Fruit fly (Drosophila melanogaster): ENCODE results near the gene CG43739.
A peak's percentile ranks its signal among the peaks of the same experiment; 100 is the strongest.

The CG43739 gene

DNA sequence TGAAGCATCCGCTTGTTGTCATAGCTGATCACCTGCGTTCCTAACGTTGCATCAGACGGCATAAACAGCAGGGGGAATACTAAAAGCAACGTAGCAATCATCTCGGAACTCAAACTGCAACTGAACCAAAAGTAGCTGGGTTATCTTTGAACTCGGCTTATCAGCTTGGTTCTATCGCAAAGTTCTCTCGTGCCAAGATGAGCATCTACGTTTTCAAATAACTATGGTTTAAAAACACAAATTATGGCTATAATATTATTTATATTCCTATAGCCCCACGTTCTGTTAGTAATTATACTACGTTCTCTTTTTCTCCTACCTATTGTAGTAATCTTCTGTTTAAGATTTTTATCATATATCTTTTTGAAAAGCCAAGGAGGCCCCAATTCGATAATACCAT is 60.9 kb downstream of the CG43739 start, which contains the start of gene CG14400:
Gene CG14400 (minus strand): TSS at position 101 of the 400 bp plus-strand sequence.
- TF ChIP-seq OdsH (GFP tag; optimal IDR thresholded peaks at IDR 0.05), result no peak
- no peak for TF ChIP-seq CG1621 (tag; optimal IDR thresholded peaks at IDR 0.05)
- TF ChIP-seq Hr4 (GFP tag; optimal IDR thresholded peaks at IDR 0.05), result no peak
- no peak for TF ChIP-seq spab (GFP tag; optimal IDR thresholded peaks at IDR 0.05)
- no peak for TF ChIP-seq svp (GFP tag)
- TF ChIP-seq Sox15 (GFP tag; optimal IDR thresholded peaks at IDR 0.05), result no peak
- no peak for TF ChIP-seq Eip75B (GFP tag; optimal IDR thresholded peaks at IDR 0.05)
- no peak for TF ChIP-seq Eip93F (GFP tag; optimal IDR thresholded peaks at IDR 0.05)
- TF ChIP-seq Hr38 (GFP tag; optimal IDR thresholded peaks at IDR 0.05), result no peak
- TF ChIP-seq Ets96B (tag; optimal IDR thresholded peaks at IDR 0.05), result no peak
- no peak for TF ChIP-seq CG11902 (GFP tag; optimal IDR thresholded peaks at IDR 0.05)
- no peak for TF ChIP-seq Sox102F (GFP tag; optimal IDR thresholded peaks at IDR 0.05)
- no peak for TF ChIP-seq CG7368 (GFP tag; optimal IDR thresholded peaks at IDR 0.05)
- no peak for TF ChIP-seq CG11762 (GFP tag; optimal IDR thresholded peaks at IDR 0.05; ENCODE audit: insufficient read depth)
- no peak for TF ChIP-seq CG8632 (GFP tag; optimal IDR thresholded peaks at IDR 0.05)
- no peak for TF ChIP-seq CG16779 (tag; optimal IDR thresholded peaks at IDR 0.05)
- TF ChIP-seq dac (GFP tag; optimal IDR thresholded peaks at IDR 0.05), result no peak
- TF ChIP-seq CG10669 (GFP tag; optimal IDR thresholded peaks at IDR 0.05), result no peak
- TF ChIP-seq topi (GFP tag; optimal IDR thresholded peaks at IDR 0.05), result no peak
- no peak for TF ChIP-seq CG6854 (GFP tag; optimal IDR thresholded peaks at IDR 0.05)

dm6 chr2L:20852092-20852628 is 66.6 kb downstream of the CG43739 start, which contains the start of gene twit:
twit (plus strand) TSS chr2L:20852578.
- no peak for TF ChIP-seq CG7368 (GFP tag; optimal IDR thresholded peaks at IDR 0.05)
- TF ChIP-seq Sox15 (GFP tag; optimal IDR thresholded peaks at IDR 0.05), result no peak
- TF ChIP-seq acj6 (GFP tag; optimal IDR thresholded peaks at IDR 0.05), result no peak
- no peak for TF ChIP-seq dac (GFP tag; optimal IDR thresholded peaks at IDR 0.05)
- TF ChIP-seq OdsH (GFP tag; optimal IDR thresholded peaks at IDR 0.05), result no peak
- TF ChIP-seq fd59A (GFP tag; optimal IDR thresholded peaks at IDR 0.05), result no peak
- TF ChIP-seq Ets96B (tag; optimal IDR thresholded peaks at IDR 0.05), result no peak
- no peak for TF ChIP-seq CG11294 (GFP tag; IDR thresholded peaks at IDR 0.05)
- no peak for TF ChIP-seq CG16779 (tag; optimal IDR thresholded peaks at IDR 0.05)
- no peak for TF ChIP-seq fd85E (GFP tag; optimal IDR thresholded peaks at IDR 0.05)
- no peak for TF ChIP-seq lz (GFP tag; optimal IDR thresholded peaks at IDR 0.05)
- TF ChIP-seq Eip78C (GFP tag), result no peak
- TF ChIP-seq CG6163 (GFP tag; IDR thresholded peaks at IDR 0.05), result no peak
- no peak for TF ChIP-seq fkh (GFP tag; optimal IDR thresholded peaks at IDR 0.05)
- TF ChIP-seq Sox14 (GFP tag; optimal IDR thresholded peaks at IDR 0.05), result no peak
- no peak for TF ChIP-seq CG10669 (GFP tag; optimal IDR thresholded peaks at IDR 0.05)
- TF ChIP-seq CG4318 (GFP tag; optimal IDR thresholded peaks at IDR 0.05), result no peak
- no peak for TF ChIP-seq spab (GFP tag; optimal IDR thresholded peaks at IDR 0.05)

- TF ChIP-seq fd59A (GFP tag; optimal IDR thresholded peaks at IDR 0.05) (no peak), Eip78C (GFP tag) (peak; percentile 14)
Observed at dm6 chr2L:20851592-20851991, 67.1 kb downstream of the CG43739 start.

- TF ChIP-seq Sox14 (GFP tag; optimal IDR thresholded peaks at IDR 0.05) (no peak), CG6854 (GFP tag; optimal IDR thresholded peaks at IDR 0.05) (no peak)
Observed at dm6 chr2L:20849000-20849399, 69.7 kb downstream of the CG43739 start, which contains the start of gene CG14402. CG14402 (plus strand) TSS chr2L:20849300.

DNA sequence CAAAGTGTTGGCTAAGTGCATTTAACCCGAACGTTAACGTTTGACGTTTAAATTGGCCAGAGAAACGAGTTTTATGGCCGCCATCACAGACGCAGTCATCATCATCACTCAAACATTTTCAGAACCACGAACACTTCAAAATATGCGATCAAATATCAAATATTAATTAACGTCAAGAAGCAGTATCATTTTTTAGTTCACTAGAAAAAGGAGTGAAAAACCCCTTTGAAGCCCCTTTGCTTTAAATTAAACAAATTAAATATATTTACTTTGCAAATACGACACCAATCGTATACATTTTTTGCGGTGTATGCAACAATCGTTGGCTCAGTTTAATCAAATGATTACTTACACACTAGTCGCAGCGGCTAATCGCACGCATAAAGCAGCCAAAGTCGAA is 74.3 kb downstream of the CG43739 start:
- TF ChIP-seq dac (GFP tag; optimal IDR thresholded peaks at IDR 0.05) (no peak), CG4318 (GFP tag; optimal IDR thresholded peaks at IDR 0.05) (peak; percentile 28), net (GFP tag; optimal IDR thresholded peaks at IDR 0.05) (peak; percentile 4), achi (GFP tag; optimal IDR thresholded peaks at IDR 0.05) (peak; percentile 15), lz (GFP tag; optimal IDR thresholded peaks at IDR 0.05) (no peak), Blimp-1 (GFP tag; optimal IDR thresholded peaks at IDR 0.05) (no peak), salr (GFP tag; optimal IDR thresholded peaks at IDR 0.05) (peak in 1 of 2 experiments; percentile 57), OdsH (GFP tag; optimal IDR thresholded peaks at IDR 0.05) (peak; percentile 25), Ets21C (GFP tag; optimal IDR thresholded peaks at IDR 0.05) (no peak), CG8119 (GFP tag; IDR thresholded peaks at IDR 0.05) (peak; percentile 51; the same call in 2 of the 3 replicates), CG34406 (GFP tag; optimal IDR thresholded peaks at IDR 0.05) (no peak), Sox15 (GFP tag; optimal IDR thresholded peaks at IDR 0.05) (no peak), eg (GFP tag; IDR thresholded peaks at IDR 0.05) (peak; percentile 64), Lpt (GFP tag; optimal IDR thresholded peaks at IDR 0.05) (peak; percentile 11), Eip78C (GFP tag) (peak; percentile 64), CG15336 (GFP tag; IDR thresholded peaks at IDR 0.05) (peak; percentile 59), pdm3 (GFP tag; optimal IDR thresholded peaks at IDR 0.05) (peak; percentile 25), esn (GFP tag; optimal IDR thresholded peaks at IDR 0.05) (no peak), Hr4 (GFP tag; optimal IDR thresholded peaks at IDR 0.05) (peak; percentile 69), CG32006 (GFP tag; optimal IDR thresholded peaks at IDR 0.05) (peak; percentile 72)

Measured in whole organism, prepupa.